Worm (Caenorhabditis elegans) whole organism, L4/young adult: ENCODE measurements around the gene Y66D12A.11.

Source experiments
- dao-5 ChIP-seq: sonication (generic microtip); optimal IDR thresholded peaks from 2 replicates; lab custom pipeline; 2016; ENCODE audit warnings: missing genotype, missing genetic modification characterization, moderate library complexity, missing compliant biosample characterization
- him-1 ChIP-seq: sonication (generic microtip); optimal IDR thresholded peaks from 2 replicates; lab custom pipeline; 2016; ENCODE audit warnings: missing genotype, missing genetic modification reagents, missing genetic modification characterization, missing compliant biosample characterization

- TF ChIP-seq him-1, result no peak
- no peak for TF ChIP-seq dao-5 (tag; lab: Kevin White, UChicago)
Measured at ce11 chrIII:11544947-11545346, 18.3 kb upstream of the Y66D12A.11 start.
